Worm (Caenorhabditis elegans) whole organism, L1 larva: ENCODE measurements around the gene smut-1.

Experiments used
- ama-1 ChIP-seq: fragments of 150-350 bp; optimal IDR thresholded peaks from 2 replicates; lab custom pipeline; 2014
- egl-27 ChIP-seq, 2 experiments: fragments of 150-350 bp in 1 of 2; sonication (generic microtip); optimal IDR thresholded peaks; 3 replicates each; lab custom pipeline; 2017 to 2018; ENCODE audit warnings: missing biosample characterization in 2 of 2, missing genetic modification characterization in 2 of 2, missing genetic modification reagents in 2 of 2
- fos-1 ChIP-seq: fragments of 150-350 bp; optimal IDR thresholded peaks from 2 replicates; lab custom pipeline; 2014; ENCODE audit warnings: missing biosample characterization, missing genetic modification characterization
- lin-35 ChIP-seq, 2 experiments: fragments of 150-350 bp; optimal IDR thresholded peaks; 2 replicates each; lab custom pipeline; 2014; ENCODE audit warnings: missing biosample characterization in 2 of 2, missing genetic modification characterization in 2 of 2, missing genetic modification reagents in 2 of 2
- nhr-28 ChIP-seq: fragments of 150-350 bp; optimal IDR thresholded peaks from 2 replicates; lab custom pipeline; 2014; ENCODE audit warnings: missing biosample characterization, missing genetic modification characterization
- nhr-77 ChIP-seq: fragments of 150-350 bp; optimal IDR thresholded peaks from 2 replicates; lab custom pipeline; 2014; ENCODE audit warnings: missing biosample characterization, missing genetic modification characterization
- swsn-7 ChIP-seq: sonication (generic microtip); optimal IDR thresholded peaks from 2 replicates; lab custom pipeline; 2016; ENCODE audit warnings: missing genetic modification characterization, missing compliant biosample characterization
- zag-1 ChIP-seq: fragments of 150-350 bp; optimal IDR thresholded peaks from 2 replicates; lab custom pipeline; 2014; ENCODE audit warnings: missing biosample characterization, missing genetic modification characterization

ce11 chrV:6100492-6101004 is 3.6 kb downstream of the smut-1 start, which contains the start of gene crt-1:
- TF ChIP-seq ama-1 (lab: Kevin White, UChicago), result peak; percentile 53
- peak; percentile 72 for TF ChIP-seq fos-1 (tag; lab: Kevin White, UChicago)
- TF ChIP-seq zag-1 (tag; lab: Kevin White, UChicago), result no peak
- TF ChIP-seq egl-27 (tag; optimal IDR thresholded peaks at IDR 0.05; lab: Kevin White, UChicago), result peak; percentile 26 to 73
- TF ChIP-seq swsn-7 (tag; lab: Kevin White, UChicago), result peak; percentile 96
- TF ChIP-seq nhr-77 (tag; lab: Kevin White, UChicago), result peak; percentile 92
- peak; percentile 88 for TF ChIP-seq lin-35 (GFP tag; optimal IDR thresholded peaks at IDR 0.05; lab: Kevin White, UChicago)
- TF ChIP-seq nhr-28, result no peak
